Fruit fly (Drosophila melanogaster): ENCODE measurements around the gene bocks.

DNA sequence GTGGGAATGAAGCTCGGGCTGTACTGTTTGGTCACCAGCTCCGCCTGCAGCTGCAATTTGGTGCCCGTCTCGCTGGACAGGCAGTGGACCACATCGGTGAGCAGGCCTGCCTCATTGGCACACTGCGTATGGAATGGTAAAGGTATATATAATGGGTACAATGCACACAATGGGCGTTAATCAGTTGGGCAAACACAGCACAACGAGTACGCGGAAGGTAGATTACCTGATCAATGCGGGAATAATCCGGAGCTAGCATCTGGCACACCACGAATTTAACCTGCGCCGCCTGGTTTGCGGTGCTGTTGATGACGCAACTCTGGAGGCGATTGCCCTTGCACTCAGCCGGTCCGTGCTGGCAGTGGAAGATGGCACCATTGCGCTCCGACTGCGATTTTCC lies 34.6 kb upstream of the bocks start:
- no peak for TF ChIP-seq CG6808 (GFP tag; optimal IDR thresholded peaks at IDR 0.05)
- TF ChIP-seq Hr39 (GFP tag; optimal IDR thresholded peaks at IDR 0.05), result no peak
- no peak for TF ChIP-seq Lpt (GFP tag; optimal IDR thresholded peaks at IDR 0.05)
- TF ChIP-seq fkh (GFP tag; optimal IDR thresholded peaks at IDR 0.05), result peak; percentile 17
- no peak for TF ChIP-seq Hr38 (GFP tag; optimal IDR thresholded peaks at IDR 0.05)
- no peak for TF ChIP-seq Ets96B (tag; optimal IDR thresholded peaks at IDR 0.05)
- no peak for TF ChIP-seq Sox14 (GFP tag; optimal IDR thresholded peaks at IDR 0.05)
- TF ChIP-seq CG16779 (tag; optimal IDR thresholded peaks at IDR 0.05), result no peak
- no peak for TF ChIP-seq Blimp-1 (GFP tag; optimal IDR thresholded peaks at IDR 0.05)
- no peak for TF ChIP-seq CG11902 (GFP tag; optimal IDR thresholded peaks at IDR 0.05)
- TF ChIP-seq CG9139 (GFP tag; optimal IDR thresholded peaks at IDR 0.05), result no peak
- TF ChIP-seq net (GFP tag; optimal IDR thresholded peaks at IDR 0.05), result no peak
- no peak for TF ChIP-seq CG7368 (GFP tag; optimal IDR thresholded peaks at IDR 0.05)
- no peak for TF ChIP-seq OdsH (GFP tag; optimal IDR thresholded peaks at IDR 0.05)

All from whole organism, prepupa.